Fruit fly (Drosophila melanogaster) whole organism, embryonic: ENCODE measurements around the gene CG11898.

Experiments used
- Ada2b ChIP-seq: fragments of 200-800 bp; sonication (Bioruptor generic); IDR thresholded peaks from 2 replicates; pipeline ENCODE4 v1.3.6; 2022; ENCODE audit warnings: missing biosample characterization, missing genetic modification characterization
- Atf-2 ChIP-seq: fragments of 200-800 bp; sonication (Bioruptor generic); optimal IDR thresholded peaks from 2 replicates; lab custom pipeline; 2016; ENCODE audit warnings: missing biosample characterization, missing genetic modification characterization
- Awh ChIP-seq: fragments of 200-800 bp; sonication (Bioruptor generic); IDR thresholded peaks from 2 replicates; pipeline ENCODE4, ENCODE4 v1.3.6; 2022; ENCODE audit warnings: missing biosample characterization, missing genetic modification characterization
- CG11696 ChIP-seq: fragments of 200-800 bp; sonication (Bioruptor generic); IDR thresholded peaks from 2 replicates; pipeline ENCODE4 v1.3.6; 2022; ENCODE audit warnings: missing biosample characterization, missing genetic modification characterization
- CG11723 ChIP-seq: fragments of 200-800 bp; sonication (Bioruptor generic); optimal IDR thresholded peaks from 2 replicates; lab custom pipeline; 2017; ENCODE audit warnings: missing biosample characterization, mild to moderate bottlenecking, missing genetic modification characterization
- CG12219 ChIP-seq: fragments of 200-800 bp; sonication (Bioruptor generic); optimal IDR thresholded peaks from 3 replicates; lab custom pipeline; 2018; ENCODE audit warnings: missing biosample characterization, mild to moderate bottlenecking, missing genetic modification characterization
- CG12744 ChIP-seq: fragments of 200-800 bp; sonication (Bioruptor generic); optimal IDR thresholded peaks from 2 replicates; lab custom pipeline; 2016; ENCODE audit warnings: missing biosample characterization, missing genetic modification characterization
- CG14050 ChIP-seq: fragments of 200-800 bp; sonication (Bioruptor generic); IDR thresholded peaks from 3 replicates; pipeline ENCODE4 v1.3.6; 2022; ENCODE audit warnings: missing biosample characterization, missing genetic modification characterization
- CG15073 ChIP-seq: fragments of 200-800 bp; sonication (Bioruptor generic); optimal IDR thresholded peaks from 2 replicates; lab custom pipeline; 2016; ENCODE audit warnings: missing biosample characterization, missing genetic modification characterization
- CG15479 ChIP-seq: fragments of 200-800 bp; sonication (Bioruptor generic); optimal IDR thresholded peaks from 3 replicates; lab custom pipeline; 2019; ENCODE audit warnings: missing biosample characterization, mild to moderate bottlenecking, missing genetic modification characterization, moderate library complexity
- CG17361 ChIP-seq: fragments of 200-800 bp; sonication (Bioruptor generic); IDR thresholded peaks from 3 replicates; pipeline ENCODE4 v1.3.6; 2022; ENCODE audit warnings: missing biosample characterization, missing genetic modification characterization
- CG18764 ChIP-seq: fragments of 200-800 bp; sonication (Bioruptor generic); optimal IDR thresholded peaks from 3 replicates; lab custom pipeline; 2016; ENCODE audit warnings: missing biosample characterization, missing genetic modification characterization
- CG2712 ChIP-seq: fragments of 200-800 bp; optimal IDR thresholded peaks from 3 replicates; lab custom pipeline; 2019; ENCODE audit warnings: missing biosample characterization, mild to moderate bottlenecking, missing genetic modification characterization, moderate library complexity
- CG31388 ChIP-seq: fragments of 200-800 bp; sonication (Bioruptor generic); optimal IDR thresholded peaks from 2 replicates; lab custom pipeline; 2016; ENCODE audit warnings: missing biosample characterization, missing genetic modification characterization
- CG3407 ChIP-seq: fragments of 200-800 bp; sonication (Bioruptor generic); optimal IDR thresholded peaks from 2 replicates; lab custom pipeline; 2018; ENCODE audit warnings: missing biosample characterization, mild to moderate bottlenecking, missing genetic modification characterization
- CG3847 ChIP-seq: fragments of 200-800 bp; sonication (Bioruptor generic); IDR thresholded peaks from 2 replicates; pipeline ENCODE4 v1.3.6; 2022; ENCODE audit warnings: missing biosample characterization, missing genetic modification characterization
- CG42726 ChIP-seq: fragments of 200-800 bp; sonication (Bioruptor generic); IDR thresholded peaks from 2 replicates; pipeline ENCODE4 v1.3.6; 2022; ENCODE audit warnings: missing biosample characterization, missing genetic modification characterization; ENCODE audit not compliant: partially characterized antibody
- CG4730 ChIP-seq: fragments of 200-800 bp; sonication (Bioruptor generic); IDR thresholded peaks from 2 replicates; pipeline ENCODE4 v1.3.6; 2022; ENCODE audit warnings: missing biosample characterization, missing genetic modification characterization
- CG6683 ChIP-seq: fragments of 200-800 bp; sonication (Bioruptor generic); optimal IDR thresholded peaks from 2 replicates; lab custom pipeline; 2017; ENCODE audit warnings: missing biosample characterization, mild to moderate bottlenecking, missing genetic modification characterization, missing genetic modification reagents
- CG7372 ChIP-seq: fragments of 200-800 bp; sonication (Bioruptor generic); IDR thresholded peaks from 2 replicates; pipeline ENCODE4 v1.3.6; 2022; ENCODE audit warnings: missing biosample characterization, missing genetic modification characterization
- CG7987 ChIP-seq: fragments of 200-800 bp; sonication (Bioruptor generic); optimal IDR thresholded peaks from 2 replicates; lab custom pipeline; 2018; ENCODE audit warnings: missing biosample characterization, mild to moderate bottlenecking, missing genetic modification characterization, moderate library complexity
- CG8089 ChIP-seq: fragments of 200-800 bp; sonication (Bioruptor generic); optimal IDR thresholded peaks from 3 replicates; lab custom pipeline; 2016; ENCODE audit warnings: missing biosample characterization, missing genetic modification characterization
- CG9932 ChIP-seq: fragments of 200-800 bp; sonication (Bioruptor generic); IDR thresholded peaks from 2 replicates; pipeline ENCODE4 v1.3.6; 2022; ENCODE audit warnings: missing biosample characterization, missing genetic modification characterization
- Camta ChIP-seq: fragments of 200-800 bp; sonication (Bioruptor generic); optimal IDR thresholded peaks from 2 replicates; lab custom pipeline; 2016; ENCODE audit warnings: missing biosample characterization, missing genetic modification characterization
- Deaf1 ChIP-seq: fragments of 200-800 bp; optimal IDR thresholded peaks from 3 replicates; lab custom pipeline; 2019; ENCODE audit warnings: missing biosample characterization, mild to moderate bottlenecking, missing genetic modification characterization, moderate library complexity
- Drgx ChIP-seq: fragments of 200-800 bp; sonication (Bioruptor generic); IDR thresholded peaks from 2 replicates; pipeline ENCODE4 v1.3.6; 2022; ENCODE audit warnings: missing biosample characterization, missing genetic modification characterization
- Ets97D ChIP-seq: fragments of 200-800 bp; sonication (Bioruptor generic); optimal IDR thresholded peaks from 3 replicates; lab custom pipeline; 2016; ENCODE audit warnings: missing biosample characterization, missing genetic modification characterization
- Mrtf ChIP-seq: fragments of 200-800 bp; sonication (Bioruptor generic); IDR thresholded peaks from 3 replicates; pipeline ENCODE4 v1.3.6; 2022; ENCODE audit warnings: missing biosample characterization, missing genetic modification characterization
- Sry-δ ChIP-seq: fragments of 200-800 bp; sonication (Bioruptor generic); optimal IDR thresholded peaks from 2 replicates; lab custom pipeline; 2016; ENCODE audit warnings: missing biosample characterization, missing genetic modification characterization
- Tbp ChIP-seq: fragments of >200 bp; optimal IDR thresholded peaks from 2 replicates; lab custom pipeline; 2018; ENCODE audit warnings: missing biosample characterization, missing genetic modification characterization
- ab ChIP-seq: fragments of 200-800 bp; sonication (Bioruptor generic); optimal IDR thresholded peaks from 2 replicates; lab custom pipeline; 2016; ENCODE audit warnings: missing biosample characterization, missing genetic modification characterization
- abd-A ChIP-seq: fragments of 200-800 bp; sonication (Bioruptor generic); optimal IDR thresholded peaks from 3 replicates; lab custom pipeline; 2019; ENCODE audit warnings: missing biosample characterization, mild to moderate bottlenecking, missing genetic modification characterization, moderate library complexity
- bsh ChIP-seq, 2 experiments: fragments of 200-800 bp; sonication (Bioruptor generic); optimal IDR thresholded peaks; 2 replicates each; lab custom pipeline; 2017 to 2018; ENCODE audit warnings: mild to moderate bottlenecking in 2 of 2, missing biosample characterization in 2 of 2, missing genetic modification characterization in 2 of 2, moderate library complexity in 1 of 2
- cato ChIP-seq: fragments of 200-800 bp; sonication (Bioruptor generic); optimal IDR thresholded peaks from 2 replicates; lab custom pipeline; 2016; ENCODE audit warnings: missing biosample characterization, missing genetic modification characterization, borderline replicate concordance
- da ChIP-seq: fragments of 200-800 bp; sonication (Bioruptor generic); optimal IDR thresholded peaks from 2 replicates; lab custom pipeline; 2016; ENCODE audit warnings: missing biosample characterization, missing genetic modification characterization
- eyg ChIP-seq: fragments of 200-800 bp; sonication (Bioruptor generic); optimal IDR thresholded peaks from 3 replicates; lab custom pipeline; 2016; ENCODE audit warnings: missing biosample characterization, missing genetic modification characterization
- grau ChIP-seq: fragments of 200-800 bp; optimal IDR thresholded peaks from 3 replicates; lab custom pipeline; 2019; ENCODE audit warnings: missing biosample characterization, mild to moderate bottlenecking, missing genetic modification characterization, moderate library complexity
- gro ChIP-seq: fragments of 200-800 bp; sonication (Bioruptor generic); optimal IDR thresholded peaks from 2 replicates; lab custom pipeline; 2016; ENCODE audit warnings: missing biosample characterization, missing genetic modification characterization
- gsb ChIP-seq: fragments of 200-800 bp; sonication (Bioruptor generic); IDR thresholded peaks from 2 replicates; pipeline ENCODE4 v1.3.6; 2022; ENCODE audit warnings: missing biosample characterization, missing genetic modification characterization
- gsb-n ChIP-seq: fragments of 200-800 bp; sonication (Bioruptor generic); optimal IDR thresholded peaks from 3 replicates; lab custom pipeline; 2018; ENCODE audit warnings: missing biosample characterization, mild to moderate bottlenecking, missing genetic modification characterization
- insv ChIP-seq, 2 experiments: fragments of 200-800 bp; sonication (Bioruptor generic); optimal IDR thresholded peaks; 3 replicates each; lab custom pipeline; 2016 to 2018; ENCODE audit warnings: missing biosample characterization in 2 of 2, missing genetic modification characterization in 2 of 2
- mam ChIP-seq: fragments of 200-800 bp; sonication (Bioruptor generic); optimal IDR thresholded peaks from 3 replicates; lab custom pipeline; 2016; ENCODE audit warnings: missing biosample characterization, missing genetic modification characterization
- mld ChIP-seq: fragments of 200-800 bp; sonication (Bioruptor generic); IDR thresholded peaks from 3 replicates; pipeline ENCODE4 v1.3.6; 2022; ENCODE audit warnings: missing biosample characterization, missing genetic modification characterization; ENCODE audit not compliant: partially characterized antibody
- nau ChIP-seq: fragments of 200-800 bp; sonication (Bioruptor generic); optimal IDR thresholded peaks from 3 replicates; lab custom pipeline; 2017; ENCODE audit warnings: missing biosample characterization, mild to moderate bottlenecking, missing genetic modification characterization, missing genetic modification reagents
- pho ChIP-seq: fragments of 200-800 bp; sonication (Bioruptor generic); optimal IDR thresholded peaks from 2 replicates; lab custom pipeline; 2016; ENCODE audit warnings: missing biosample characterization, missing genetic modification characterization
- salm ChIP-seq: fragments of 200-800 bp; sonication (Bioruptor generic); optimal IDR thresholded peaks from 2 replicates; lab custom pipeline; 2018; ENCODE audit warnings: missing biosample characterization, mild to moderate bottlenecking, missing genetic modification characterization
- scrt ChIP-seq: fragments of 200-800 bp; sonication (Bioruptor generic); optimal IDR thresholded peaks from 2 replicates; lab custom pipeline; 2018; ENCODE audit warnings: missing biosample characterization, mild to moderate bottlenecking, missing genetic modification characterization, moderate library complexity
- sens ChIP-seq: fragments of 200-800 bp; sonication (Bioruptor generic); peaks from one replicate; lab custom pipeline; 2016; ENCODE audit warnings: missing biosample characterization, missing genetic modification characterization
- seq ChIP-seq: fragments of 200-800 bp; sonication (Bioruptor generic); IDR thresholded peaks from 2 replicates; pipeline ENCODE4 v1.3.6; 2022; ENCODE audit warnings: missing biosample characterization, missing genetic modification characterization
- usp ChIP-seq: fragments of >200 bp; optimal IDR thresholded peaks from 2 replicates; lab custom pipeline; 2017; ENCODE audit warnings: missing biosample characterization, missing genetic modification characterization
- z ChIP-seq: fragments of 200-800 bp; sonication (Bioruptor generic); IDR thresholded peaks from 3 replicates; pipeline ENCODE4 v1.3.6; 2022; ENCODE audit warnings: missing biosample characterization, missing genetic modification characterization
- zen2 ChIP-seq: fragments of 200-800 bp; sonication (Bioruptor generic); IDR thresholded peaks from 3 replicates; pipeline ENCODE4 v1.3.6; 2022; ENCODE audit warnings: missing biosample characterization, missing genetic modification characterization; ENCODE audit not compliant: partially characterized antibody

The CG11898 gene

dm6 chr3R:29207996-29208395 lies 42.6 kb downstream of the CG11898 start (continued):
- TF ChIP-seq CG7987 (peak; percentile 10), CG11696 (GFP tag; lab: Robert Waterston, UW) (0 out of 2 replicates have a peak, but pooled peaks have one; percentile 17), CG31388 (GFP tag; lab: Kevin White, UChicago) (no peak), zen2 (no peak), bsh (GFP tag; optimal IDR thresholded peaks at IDR 0.05; lab: Kevin White, UChicago) (peak; percentile 71 to 88), CG9932 (no peak), gro (GFP tag; lab: Kevin White, UChicago) (no peak), CG42726 (GFP tag; lab: Robert Waterston, UW) (no peak), da (no peak), Atf-2 (GFP tag; lab: Kevin White, UChicago) (no peak), grau (tag; lab: Kevin White, UChicago) (peak; percentile 70), Ets97D (GFP tag; lab: Kevin White, UChicago) (no peak), CG8089 (GFP tag; lab: Kevin White, UChicago) (no peak), Drgx (GFP tag; lab: Robert Waterston, UW) (peak; percentile 92), Mrtf (peak; percentile 65; the same call in 2 of the 3 replicates), eyg (GFP tag; lab: Kevin White, UChicago) (no peak), CG14050 (GFP tag; lab: Robert Waterston, UW) (peak; percentile 29; the same call in 1 of the 3 replicates), mld (no peak), CG15073 (no peak), mam (GFP tag; lab: Kevin White, UChicago) (peak; percentile 8), nau (GFP tag; lab: Kevin White, UChicago) (peak; percentile 53), Tbp (GFP tag; lab: Kevin White, UChicago) (no peak), sens (GFP tag; lab: Kevin White, UChicago) (peak; percentile 94), CG15479 (GFP tag; lab: Kevin White, UChicago) (no peak), gsb (GFP tag; lab: Robert Waterston, UW) (no peak), gsb-n (tag; lab: Kevin White, UChicago) (peak; percentile 71), Deaf1 (tag; lab: Kevin White, UChicago) (no peak), z (no peak), CG3407 (GFP tag; lab: Kevin White, UChicago) (peak; percentile 60), Ada2b (peak; percentile 66), Sry-δ (GFP tag; lab: Kevin White, UChicago) (no peak), CG17361 (GFP tag; lab: Robert Waterston, UW) (peak; percentile 62; the same call in 2 of the 3 replicates), salm (peak; percentile 40), CG11723 (peak; percentile 49), Awh (GFP tag; lab: Robert Waterston, UW) (peak; percentile 68), scrt (peak; percentile 53), abd-A (tag; lab: Kevin White, UChicago) (no peak), CG4730 (GFP tag; lab: Robert Waterston, UW) (peak; percentile 57), cato (GFP tag; lab: Kevin White, UChicago) (no peak), CG12219 (peak; percentile 76), Camta (GFP tag; lab: Kevin White, UChicago) (peak; percentile 30), CG18764 (GFP tag; lab: Kevin White, UChicago) (peak; percentile 35), CG12744 (GFP tag; lab: Kevin White, UChicago) (peak; percentile 10), CG3847 (GFP tag; lab: Robert Waterston, UW) (0 out of 2 replicates have a peak, but pooled peaks have one; percentile 27), CG2712 (tag; lab: Kevin White, UChicago) (peak; percentile 82), pho (GFP tag; lab: Kevin White, UChicago) (no peak), insv (GFP tag; optimal IDR thresholded peaks at IDR 0.05; lab: Kevin White, UChicago) (no peak), CG6683 (GFP tag; lab: Kevin White, UChicago) (peak; percentile 29), seq (peak; percentile 60), usp (GFP tag; lab: Kevin White, UChicago) (no peak), ab (GFP tag; lab: Kevin White, UChicago) (no peak), CG7372 (GFP tag; lab: Robert Waterston, UW) (peak; percentile 54; the same call in 1 of the 2 replicates)
